Fruit fly (Drosophila melanogaster): ENCODE results near the gene Pa1.

DNA sequence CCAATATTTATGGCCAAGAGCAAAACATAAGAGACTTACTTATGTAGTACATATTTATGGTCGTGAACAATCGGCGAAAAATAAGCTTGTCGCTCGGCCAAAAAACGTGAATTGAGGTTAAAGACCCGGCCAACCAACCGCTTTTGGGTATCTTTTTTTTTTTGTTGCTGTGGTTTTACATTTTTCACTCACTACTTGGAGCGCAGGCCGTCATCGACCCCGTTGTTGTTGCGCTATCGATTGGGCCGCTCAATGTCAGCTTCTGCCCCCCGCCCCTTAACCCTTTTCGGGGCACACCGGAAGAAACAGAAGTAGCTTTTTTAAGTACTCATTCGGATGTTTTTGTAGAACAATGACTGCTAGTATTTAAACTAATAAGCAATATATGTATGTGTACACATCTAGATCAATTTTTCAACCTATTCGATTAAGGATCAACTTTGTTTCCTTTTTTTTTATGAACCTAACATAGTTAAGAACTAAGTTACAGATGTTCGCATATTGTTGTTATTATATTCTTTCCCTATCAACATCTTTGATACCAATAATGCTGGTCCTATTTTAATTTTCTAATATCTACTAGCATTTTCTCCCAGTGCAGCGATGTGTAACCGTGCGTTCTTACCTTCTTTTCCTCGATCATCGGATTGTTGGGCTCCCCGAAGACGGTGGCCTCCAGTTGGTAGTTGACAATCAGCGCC, 20.8 kb upstream of the Pa1 start:
- no peak for TF ChIP-seq pan (optimal IDR thresholded peaks at IDR 0.05)
- no peak for TF ChIP-seq usp (GFP tag; optimal IDR thresholded peaks at IDR 0.05)
- no peak for TF ChIP-seq Dll (optimal IDR thresholded peaks at IDR 0.05)
- no peak for TF ChIP-seq psq (optimal IDR thresholded peaks at IDR 0.05)
- no peak for TF ChIP-seq CG8478 (optimal IDR thresholded peaks at IDR 0.05)

Measured in whole organism.